Worm (Caenorhabditis elegans) whole organism, early embryonic: Measurements from ENCODE around the gene R07H5.9.
"Not testable (repeated sequence)": the region's sequence is repeated elsewhere in the genome, so short reads cannot be mapped to it uniquely, and the experiment has no call there.

Experiments
- B0310.2 ChIP-seq: sonication (generic microtip); optimal IDR thresholded peaks from 2 replicates; lab custom pipeline; 2016; ENCODE audit warnings: mild to moderate bottlenecking, missing genetic modification characterization, missing compliant biosample characterization
- F13C5.2 ChIP-seq: sonication (generic microtip); optimal IDR thresholded peaks from 2 replicates; lab custom pipeline; 2017; ENCODE audit warnings: mild to moderate bottlenecking, missing genetic modification characterization, inconsistent platforms, missing compliant biosample characterization
- aly-1 ChIP-seq: sonication (generic microtip); optimal IDR thresholded peaks from 2 replicates; lab custom pipeline; 2016; ENCODE audit warnings: missing genetic modification characterization, missing compliant biosample characterization
- ama-1 ChIP-seq: fragments of 150-350 bp; optimal IDR thresholded peaks from 2 replicates; lab custom pipeline; 2014
- ceh-13 ChIP-seq: fragments of 200-800 bp; sonication (Bioruptor generic); optimal IDR thresholded peaks from 2 replicates; lab custom pipeline; 2018; ENCODE audit warnings: mild to moderate bottlenecking, missing genetic modification characterization, missing compliant biosample characterization
- ceh-36 ChIP-seq: sonication (generic microtip); optimal IDR thresholded peaks from 2 replicates; lab custom pipeline; 2016; ENCODE audit warnings: missing genetic modification characterization, inconsistent platforms, missing compliant biosample characterization
- ets-7 ChIP-seq: sonication (generic microtip); optimal IDR thresholded peaks from 2 replicates; lab custom pipeline; 2016; ENCODE audit warnings: missing genotype, missing genetic modification characterization, missing compliant biosample characterization
- flt-1 ChIP-seq: fragments of 200-800 bp; sonication (Bioruptor generic); IDR thresholded peaks from 2 replicates; pipeline ENCODE4 v1.3.6; 2022; ENCODE audit warnings: missing genetic modification characterization, missing compliant biosample characterization
- hmbx-1 ChIP-seq: sonication (generic microtip); optimal IDR thresholded peaks from 2 replicates; lab custom pipeline; 2016; ENCODE audit warnings: mild to moderate bottlenecking, missing genetic modification characterization, missing compliant biosample characterization
- hmg-4 ChIP-seq: fragments of 200-800 bp; sonication (Bioruptor generic); optimal IDR thresholded peaks from 2 replicates; lab custom pipeline; 2018; ENCODE audit warnings: mild to moderate bottlenecking, missing genetic modification characterization, missing compliant biosample characterization
- hnd-1 ChIP-seq: sonication (generic microtip); optimal IDR thresholded peaks from 2 replicates; lab custom pipeline; 2016; ENCODE audit warnings: missing genetic modification characterization, missing compliant biosample characterization
- pes-1 ChIP-seq: fragments of 200-800 bp; sonication (Bioruptor generic); IDR thresholded peaks from 2 replicates; pipeline ENCODE4 v1.3.6; 2022; ENCODE audit warnings: missing genetic modification reagents, missing genetic modification characterization, missing compliant biosample characterization
- scrt-1 ChIP-seq: fragments of 200-800 bp; sonication (Bioruptor generic); IDR thresholded peaks from 2 replicates; pipeline ENCODE4 v1.3.6; 2022; ENCODE audit warnings: missing genetic modification characterization, missing compliant biosample characterization
- sea-1 ChIP-seq: fragments of 200-800 bp; sonication (Bioruptor generic); conservative IDR thresholded peaks from 2 replicates; pipeline ENCODE4 v1.3.6; 2022; ENCODE audit warnings: missing genetic modification characterization, missing compliant biosample characterization
- tbx-11 ChIP-seq: fragments of 200-800 bp; sonication (Bioruptor generic); IDR thresholded peaks from 2 replicates; pipeline ENCODE4 v1.3.6; 2022; ENCODE audit warnings: missing genetic modification characterization, missing compliant biosample characterization
- tbx-37 ChIP-seq: fragments of 200-800 bp; sonication (Bioruptor generic); conservative IDR thresholded peaks from 2 replicates; pipeline ENCODE4 v1.3.6; 2022; ENCODE audit warnings: missing genetic modification reagents, missing genetic modification characterization, missing compliant biosample characterization
- tra-4 ChIP-seq: sonication (generic microtip); optimal IDR thresholded peaks from 2 replicates; lab custom pipeline; 2017; ENCODE audit warnings: missing genetic modification characterization, missing compliant biosample characterization

Gene R07H5.9

DNA sequence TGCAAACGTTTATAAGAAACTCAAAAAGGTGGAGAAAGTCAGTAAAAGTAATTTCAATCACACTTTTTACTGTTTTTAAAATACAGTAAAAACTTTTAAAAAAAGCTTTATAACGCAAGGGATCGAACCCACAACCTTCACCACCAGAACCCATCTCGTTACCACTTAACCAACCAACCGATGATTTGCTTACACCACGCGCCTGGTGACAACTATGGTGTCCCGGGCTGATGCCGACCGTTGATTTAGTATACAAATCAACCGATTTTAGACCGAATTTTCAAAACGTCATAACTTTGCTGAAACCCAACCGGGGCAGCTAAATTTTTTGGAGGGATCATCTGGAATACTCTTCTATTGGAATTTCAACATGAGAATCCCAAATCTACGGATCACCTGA, 10.4 kb upstream of the R07H5.9 start:
- TF ChIP-seq flt-1 (GFP tag; lab: Robert Waterston, UW) (peak; percentile 83), scrt-1 (GFP tag; lab: Robert Waterston, UW) (peak; percentile 78), tbx-37 (GFP tag; lab: Robert Waterston, UW) (peak; percentile 70; the same call in 1 of the 2 replicates), sea-1 (GFP tag; lab: Robert Waterston, UW) (peak; percentile 77; the same call in 1 of the 2 replicates), tbx-11 (GFP tag; lab: Robert Waterston, UW) (peak; percentile 74)

DNA sequence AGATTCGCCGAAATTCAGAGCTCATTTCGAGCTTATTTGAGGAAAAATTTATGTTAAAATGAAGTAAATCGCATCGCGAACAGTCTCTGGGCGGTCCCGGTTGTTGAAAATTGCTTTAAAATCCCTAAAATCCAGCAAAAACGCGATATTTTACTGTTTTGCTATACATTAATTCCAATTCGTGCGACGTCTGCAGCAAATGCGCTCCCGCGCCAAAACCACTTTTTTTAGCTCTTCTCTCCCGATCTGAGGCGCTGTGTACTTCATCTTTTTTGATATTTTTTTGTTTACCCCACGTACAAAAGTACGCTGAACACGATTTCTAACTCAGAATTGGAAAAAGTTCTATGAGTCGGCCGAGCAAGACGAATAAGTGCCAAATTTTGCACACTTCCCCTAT, 8.3 kb upstream of the R07H5.9 start, which contains the start of gene R07H5.16:
TSS of gene R07H5.16 (plus strand) at position 348 of the 400 bp plus-strand sequence.
- TF ChIP-seq ceh-36, tra-4, hmbx-1 (tag; lab: Kevin White, UChicago): not testable (repeated sequence)

DNA sequence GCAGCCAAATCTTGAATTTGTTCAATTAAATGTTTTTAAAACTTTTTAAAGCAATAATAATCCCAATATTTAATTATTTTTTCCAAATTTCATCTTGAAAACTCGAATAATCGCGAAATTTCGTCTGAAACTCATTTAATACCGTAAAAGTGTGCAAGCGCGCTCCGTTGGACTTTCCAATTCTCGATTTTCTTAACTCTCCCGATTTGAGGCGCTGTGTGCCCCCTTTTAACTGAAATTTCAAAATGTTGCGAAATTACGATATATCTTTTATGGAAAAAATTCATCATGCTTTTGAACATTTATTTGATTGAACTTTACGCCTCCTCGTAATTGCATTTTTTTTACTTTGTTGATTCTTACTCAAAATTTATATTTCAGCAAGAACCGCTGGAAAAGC, 4.9 kb upstream of the R07H5.9 start, which contains the start of gene R07H5.11:
TSS of gene R07H5.11 (plus strand) at position 380 of the 400 bp plus-strand sequence.
- not testable (repeated sequence) for TF ChIP-seq hnd-1, B0310.2, aly-1 (tag; lab: Kevin White, UChicago)

- TF ChIP-seq hmbx-1 (tag; lab: Kevin White, UChicago) (no peak), hnd-1 (tag; lab: Kevin White, UChicago) (no peak), tbx-37 (GFP tag; lab: Robert Waterston, UW) (no peak), flt-1 (GFP tag; lab: Robert Waterston, UW) (no peak), sea-1 (GFP tag; lab: Robert Waterston, UW) (no peak), scrt-1 (GFP tag; lab: Robert Waterston, UW) (no peak), hmg-4 (GFP tag; lab: Kevin White, UChicago) (no peak), aly-1 (tag; lab: Kevin White, UChicago) (no peak), ceh-36 (tag; lab: Kevin White, UChicago) (no peak), ceh-13 (no peak), pes-1 (no peak), tra-4 (tag; lab: Kevin White, UChicago) (no peak), ama-1 (lab: Kevin White, UChicago) (no peak), F13C5.2 (tag; lab: Kevin White, UChicago) (no peak), tbx-11 (GFP tag; lab: Robert Waterston, UW) (no peak), ets-7 (tag; lab: Kevin White, UChicago) (no peak), B0310.2 (tag; lab: Kevin White, UChicago) (no peak)
These were observed 3.5 kb downstream of the R07H5.9 start, which contains the start of gene adk-1 for ce11 chrIV:11210781-11211256. Gene adk-1 (minus strand): TSS chrIV:11210831.

DNA sequence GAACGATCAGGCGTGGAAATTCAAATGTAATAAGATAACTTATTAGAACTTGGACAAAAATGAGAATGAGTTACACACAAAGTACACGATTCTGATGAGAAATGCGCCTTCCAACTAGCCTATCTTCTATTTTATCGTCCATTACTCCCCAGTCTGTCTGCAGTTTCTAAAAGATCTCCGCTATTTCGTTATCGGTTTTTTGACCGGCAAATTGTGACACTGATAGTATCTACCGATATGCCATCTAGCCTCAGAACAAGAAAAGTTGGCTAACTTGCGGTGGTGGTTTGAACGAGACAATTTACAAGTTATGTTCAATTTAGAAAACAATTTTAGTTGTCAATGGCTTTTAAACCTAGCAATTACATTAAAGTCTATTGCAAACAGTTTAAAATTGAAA, 4.3 kb downstream of the R07H5.9 start:
- no peak for TF ChIP-seq tbx-37 (GFP tag; lab: Robert Waterston, UW)
- TF ChIP-seq hmbx-1 (tag; lab: Kevin White, UChicago): no peak
- TF ChIP-seq ets-7 (tag; lab: Kevin White, UChicago): no peak
- no peak for TF ChIP-seq sea-1 (GFP tag; lab: Robert Waterston, UW)
- no peak for TF ChIP-seq tbx-11 (GFP tag; lab: Robert Waterston, UW)
- TF ChIP-seq B0310.2 (tag; lab: Kevin White, UChicago): no peak
- no peak for TF ChIP-seq aly-1 (tag; lab: Kevin White, UChicago)
- no peak for TF ChIP-seq scrt-1 (GFP tag; lab: Robert Waterston, UW)
- no peak for TF ChIP-seq hmg-4 (GFP tag; lab: Kevin White, UChicago)
- TF ChIP-seq ceh-13: no peak
- TF ChIP-seq ceh-36 (tag; lab: Kevin White, UChicago): no peak
- no peak for TF ChIP-seq hnd-1 (tag; lab: Kevin White, UChicago)
- no peak for TF ChIP-seq flt-1 (GFP tag; lab: Robert Waterston, UW)
- TF ChIP-seq ama-1 (lab: Kevin White, UChicago): no peak
- no peak for TF ChIP-seq tra-4 (tag; lab: Kevin White, UChicago)
- TF ChIP-seq F13C5.2 (tag; lab: Kevin White, UChicago): no peak
- no peak for TF ChIP-seq pes-1

DNA sequence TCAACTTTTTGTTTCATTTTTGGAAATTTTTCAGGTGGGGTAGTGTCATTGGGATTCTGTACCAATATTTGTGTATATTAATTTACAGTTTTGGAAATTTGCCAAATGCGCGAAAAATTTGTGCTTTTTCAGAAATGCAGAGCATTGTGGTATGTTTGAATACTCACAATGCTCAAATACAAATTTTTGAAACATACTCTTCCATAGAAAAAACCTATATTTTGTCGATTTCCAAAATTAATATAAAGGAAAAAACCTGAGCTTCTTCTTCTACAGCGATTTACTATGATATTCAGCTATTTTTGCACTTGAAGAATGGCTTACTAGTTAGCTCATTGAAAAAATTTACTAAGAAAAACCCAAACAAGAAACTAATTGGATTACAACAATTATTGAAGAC, 5.7 kb downstream of the R07H5.9 start:
- TF ChIP-seq flt-1 (GFP tag; lab: Robert Waterston, UW): no peak
- no peak for TF ChIP-seq hmbx-1 (tag; lab: Kevin White, UChicago)
- no peak for TF ChIP-seq sea-1 (GFP tag; lab: Robert Waterston, UW)
- no peak for TF ChIP-seq F13C5.2 (tag; lab: Kevin White, UChicago)
- no peak for TF ChIP-seq ets-7 (tag; lab: Kevin White, UChicago)
- TF ChIP-seq tbx-11 (GFP tag; lab: Robert Waterston, UW): no peak
- TF ChIP-seq hmg-4 (GFP tag; lab: Kevin White, UChicago): no peak
- no peak for TF ChIP-seq aly-1 (tag; lab: Kevin White, UChicago)
- TF ChIP-seq scrt-1 (GFP tag; lab: Robert Waterston, UW): no peak
- TF ChIP-seq ceh-13: no peak
- no peak for TF ChIP-seq ama-1 (lab: Kevin White, UChicago)
- no peak for TF ChIP-seq hnd-1 (tag; lab: Kevin White, UChicago)
- no peak for TF ChIP-seq ceh-36 (tag; lab: Kevin White, UChicago)

ce11 chrIV:11218037-11218436, 10.8 kb downstream of the R07H5.9 start, which contains the start of gene zip-6:
Gene zip-6 (minus strand): TSS chrIV:11218137.
- TF ChIP-seq tbx-37 (GFP tag; lab: Robert Waterston, UW): no peak
- no peak for TF ChIP-seq hmg-4 (GFP tag; lab: Kevin White, UChicago)
- no peak for TF ChIP-seq flt-1 (GFP tag; lab: Robert Waterston, UW)
- no peak for TF ChIP-seq aly-1 (tag; lab: Kevin White, UChicago)
- TF ChIP-seq ceh-13: no peak
- no peak for TF ChIP-seq hnd-1 (tag; lab: Kevin White, UChicago)
- TF ChIP-seq ama-1 (lab: Kevin White, UChicago): no peak
- TF ChIP-seq hmbx-1 (tag; lab: Kevin White, UChicago): no peak
- TF ChIP-seq tbx-11 (GFP tag; lab: Robert Waterston, UW): no peak
- TF ChIP-seq pes-1: no peak
- no peak for TF ChIP-seq tra-4 (tag; lab: Kevin White, UChicago)
- no peak for TF ChIP-seq B0310.2 (tag; lab: Kevin White, UChicago)
